ENCODE assay signal across 1 fruit fly cellular context in the genomic region with DNA sequence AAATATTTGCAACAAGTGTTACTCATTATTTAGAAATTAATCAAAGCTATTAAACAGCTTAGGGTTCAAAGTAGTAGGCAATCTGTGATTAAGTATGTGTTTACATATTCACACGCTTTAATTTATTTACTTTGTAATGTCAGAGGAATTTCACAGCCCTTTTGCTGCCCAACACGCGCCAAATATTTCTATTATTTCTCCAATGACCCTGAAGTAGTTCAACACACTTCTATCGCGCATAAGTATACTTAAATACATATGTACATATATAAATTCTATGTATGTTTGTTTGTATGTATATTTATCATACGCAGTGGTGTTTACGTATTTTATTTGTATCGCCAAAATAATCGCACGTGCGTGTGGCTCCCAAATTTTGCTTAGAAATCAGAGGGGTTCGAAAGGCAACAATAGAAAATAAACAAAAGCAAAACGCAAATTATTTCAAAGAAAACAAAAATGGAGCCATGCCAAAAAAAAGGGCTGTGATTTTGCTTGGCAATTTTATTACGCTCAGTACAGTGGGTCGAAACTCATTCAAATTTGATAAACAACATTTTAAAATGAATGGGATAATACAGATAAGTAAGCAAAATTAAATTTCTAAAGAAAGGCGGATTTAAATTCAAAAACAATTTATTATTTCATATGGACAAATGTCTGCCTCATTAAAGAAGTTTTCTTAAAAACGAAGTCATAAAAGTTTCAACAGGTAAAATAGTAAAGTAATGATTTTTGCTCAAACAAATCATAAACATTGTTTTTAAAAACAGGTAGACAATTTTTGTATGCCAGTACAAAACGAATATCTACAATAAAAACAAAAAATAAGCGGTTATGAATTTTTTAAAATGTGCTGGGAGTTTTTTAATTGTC.
A peak's percentile ranks its signal among the peaks of the same experiment; 100 is the strongest.
TF ChIP-seq lines count a peak whose summit lies in the region.

No protein-coding gene starts in this region.

TF ChIP-seq in whole organism, embryonic, 481 proteins besides CTCF, POLR2A, EP300 and RAD21 (continued from another document and continues in another):
- peak; percentile 41 for TF ChIP-seq Asciz (GFP tag; optimal IDR thresholded peaks at IDR 0.05; lab: Kevin White, UChicago)
- peak; percentile 38 to 53 for TF ChIP-seq Pdp1 (GFP tag; optimal IDR thresholded peaks at IDR 0.05; lab: Kevin White, UChicago)
- TF ChIP-seq CG2712 (tag; optimal IDR thresholded peaks at IDR 0.05; lab: Kevin White, UChicago) = peak; percentile 15
- TF ChIP-seq CG6765 (GFP tag; optimal IDR thresholded peaks at IDR 0.05; lab: Kevin White, UChicago) = peak; percentile 73
- TF ChIP-seq HLH3B (GFP tag; IDR thresholded peaks at IDR 0.05; lab: Robert Waterston, UW) = no peak
- peak in 1 of 2 experiments; percentile 44 for TF ChIP-seq Dfd (GFP tag; optimal IDR thresholded peaks at IDR 0.05; lab: Kevin White, UChicago)
- TF ChIP-seq CG1792 (GFP tag; optimal IDR thresholded peaks at IDR 0.05; lab: Kevin White, UChicago) = peak; percentile 1
- TF ChIP-seq klu (GFP tag; IDR thresholded peaks at IDR 0.05; lab: Robert Waterston, UW) = no peak
- no peak for TF ChIP-seq Opbp (GFP tag; IDR thresholded peaks at IDR 0.05; lab: Robert Waterston, UW; ENCODE audit: partially characterized antibody)
- no peak for TF ChIP-seq Usf (GFP tag; optimal IDR thresholded peaks at IDR 0.05; lab: Kevin White, UChicago)
- no peak for TF ChIP-seq schlank (tag; optimal IDR thresholded peaks at IDR 0.05; lab: Kevin White, UChicago)
- TF ChIP-seq sob (GFP tag; IDR thresholded peaks at IDR 0.05; lab: Robert Waterston, UW) = peak; percentile 6; the same call in 1 of the 2 replicates
- no peak for TF ChIP-seq CG8281 (tag; optimal IDR thresholded peaks at IDR 0.05; lab: Kevin White, UChicago)
- no peak for TF ChIP-seq CG30431 (GFP tag; optimal IDR thresholded peaks at IDR 0.05; lab: Kevin White, UChicago)
- no peak for TF ChIP-seq trem (tag; optimal IDR thresholded peaks at IDR 0.05; lab: Kevin White, UChicago)
- peak; percentile 22 for TF ChIP-seq Deaf1 (tag; optimal IDR thresholded peaks at IDR 0.05; lab: Kevin White, UChicago)
- TF ChIP-seq Hand (GFP tag; optimal IDR thresholded peaks at IDR 0.05; lab: Kevin White, UChicago) = peak; percentile 32
- peak; percentile 47 for TF ChIP-seq phol (tag; optimal IDR thresholded peaks at IDR 0.05; lab: Kevin White, UChicago)
- 0 out of 2 replicates have a peak, but pooled peaks have one; percentile 16 for TF ChIP-seq wdn (GFP tag; IDR thresholded peaks at IDR 0.05; lab: Robert Waterston, UW)
- TF ChIP-seq shn (GFP tag; optimal IDR thresholded peaks at IDR 0.05; lab: Kevin White, UChicago) = peak; percentile 28
- TF ChIP-seq PHDP (tag; optimal IDR thresholded peaks at IDR 0.05; lab: Kevin White, UChicago) = peak; percentile 17
- TF ChIP-seq Abd-B (GFP tag; optimal IDR thresholded peaks at IDR 0.05; lab: Kevin White, UChicago) = no peak
- no peak for TF ChIP-seq E2f1 (GFP tag; IDR thresholded peaks at IDR 0.05; lab: Robert Waterston, UW)
- peak; percentile 16 for TF ChIP-seq Hr3 (GFP tag; optimal IDR thresholded peaks at IDR 0.05; lab: Kevin White, UChicago)
- peak; percentile 62 for TF ChIP-seq Bteb2 (GFP tag; optimal IDR thresholded peaks at IDR 0.05; lab: Kevin White, UChicago)
- no peak for TF ChIP-seq CG15479 (GFP tag; optimal IDR thresholded peaks at IDR 0.05; lab: Kevin White, UChicago)
- peak; percentile 28 for TF ChIP-seq CG13296 (GFP tag; optimal IDR thresholded peaks at IDR 0.05; lab: Kevin White, UChicago)
- peak; percentile 19 for TF ChIP-seq CG13424 (tag; optimal IDR thresholded peaks at IDR 0.05; lab: Kevin White, UChicago)
- TF ChIP-seq pzg (GFP tag; optimal IDR thresholded peaks at IDR 0.05; lab: Kevin White, UChicago) = no peak
- TF ChIP-seq Rx (GFP tag; IDR thresholded peaks at IDR 0.05; lab: Robert Waterston, UW) = no peak
- TF ChIP-seq CG10274 (GFP tag; optimal IDR thresholded peaks at IDR 0.05; lab: Kevin White, UChicago) = peak; percentile 16
- no peak for TF ChIP-seq YL-1 (GFP tag; optimal IDR thresholded peaks at IDR 0.05; lab: Kevin White, UChicago)
- peak; percentile 22 for TF ChIP-seq az2 (GFP tag; optimal IDR thresholded peaks at IDR 0.05; lab: Kevin White, UChicago)
- TF ChIP-seq CG2678 (tag; optimal IDR thresholded peaks at IDR 0.05; lab: Kevin White, UChicago) = peak; percentile 71
- peak; percentile 73 for TF ChIP-seq gem (tag; optimal IDR thresholded peaks at IDR 0.05; lab: Kevin White, UChicago)
- TF ChIP-seq D19B (GFP tag; optimal IDR thresholded peaks at IDR 0.05; lab: Kevin White, UChicago) = peak; percentile 32
- no peak for TF ChIP-seq HLHmδ (GFP tag; optimal IDR thresholded peaks at IDR 0.05; lab: Kevin White, UChicago)
- TF ChIP-seq Xbp1 (GFP tag; optimal IDR thresholded peaks at IDR 0.05; lab: Kevin White, UChicago) = peak; percentile 33
- TF ChIP-seq ab (GFP tag; optimal IDR thresholded peaks at IDR 0.05; lab: Kevin White, UChicago) = no peak
- no peak for TF ChIP-seq CG4282 (GFP tag; optimal IDR thresholded peaks at IDR 0.05; lab: Kevin White, UChicago)
- no peak for TF ChIP-seq tll (GFP tag; optimal IDR thresholded peaks at IDR 0.05; lab: Kevin White, UChicago)
- no peak for TF ChIP-seq CG7987 (GFP tag; optimal IDR thresholded peaks at IDR 0.05; lab: Kevin White, UChicago)
- peak; percentile 6 for TF ChIP-seq her (GFP tag; optimal IDR thresholded peaks at IDR 0.05; lab: Kevin White, UChicago)
- peak; percentile 84 for TF ChIP-seq sens (GFP tag; lab: Kevin White, UChicago)
- TF ChIP-seq ash1 (GFP tag; optimal IDR thresholded peaks at IDR 0.05; lab: Kevin White, UChicago) = no peak
- TF ChIP-seq sd (tag; optimal IDR thresholded peaks at IDR 0.05; lab: Kevin White, UChicago) = peak; percentile 97
- TF ChIP-seq gt (GFP tag; IDR thresholded peaks at IDR 0.05; lab: Robert Waterston, UW) = no peak
- TF ChIP-seq CG12299 (tag; optimal IDR thresholded peaks at IDR 0.05; lab: Kevin White, UChicago) = no peak
- peak; percentile 64 for TF ChIP-seq CG30403 (GFP tag; optimal IDR thresholded peaks at IDR 0.05; lab: Kevin White, UChicago)
- TF ChIP-seq zen2 (GFP tag; IDR thresholded peaks at IDR 0.05; lab: Robert Waterston, UW; ENCODE audit: partially characterized antibody) = no peak
- TF ChIP-seq CG34422 (GFP tag; IDR thresholded peaks at IDR 0.05; lab: Robert Waterston, UW) = peak; percentile 46; the same call in 1 of the 3 replicates
- no peak for TF ChIP-seq CG9609 (GFP tag; optimal IDR thresholded peaks at IDR 0.05; lab: Kevin White, UChicago)
- no peak for TF ChIP-seq vvl (GFP tag; IDR thresholded peaks at IDR 0.05; lab: Robert Waterston, UW)
- no peak for TF ChIP-seq Ets65A (GFP tag; lab: Kevin White, UChicago)
- TF ChIP-seq sens-2 (GFP tag; IDR thresholded peaks at IDR 0.05; lab: Robert Waterston, UW) = no peak
- TF ChIP-seq CG11085 (GFP tag; IDR thresholded peaks at IDR 0.05; lab: Robert Waterston, UW) = no peak
- TF ChIP-seq CG6813 (GFP tag; optimal IDR thresholded peaks at IDR 0.05; lab: Kevin White, UChicago) = peak; percentile 10
- no peak for TF ChIP-seq cas (GFP tag; IDR thresholded peaks at IDR 0.05; lab: Robert Waterston, UW)
- peak in 1 of 2 experiments; percentile 9 for TF ChIP-seq chif (GFP tag; optimal IDR thresholded peaks at IDR 0.05; lab: Kevin White, UChicago)
- peak; percentile 47 for TF ChIP-seq fu2 (GFP tag; optimal IDR thresholded peaks at IDR 0.05; lab: Kevin White, UChicago)
- TF ChIP-seq sna (GFP tag; IDR thresholded peaks at IDR 0.05; lab: Robert Waterston, UW; ENCODE audit: partially characterized antibody) = no peak
- no peak for TF ChIP-seq Doc3 (GFP tag; IDR thresholded peaks at IDR 0.05; lab: Robert Waterston, UW; ENCODE audit: partially characterized antibody)
- TF ChIP-seq Hey (tag; optimal IDR thresholded peaks at IDR 0.05; lab: Kevin White, UChicago) = no peak
- no peak for TF ChIP-seq CkIIα-i1 (GFP tag; IDR thresholded peaks at IDR 0.05; lab: Robert Waterston, UW)
- TF ChIP-seq bab2 (GFP tag; optimal IDR thresholded peaks at IDR 0.05; lab: Kevin White, UChicago) = peak; percentile 45
- TF ChIP-seq MBD-R2 (GFP tag; IDR thresholded peaks at IDR 0.05; lab: Robert Waterston, UW) = peak; percentile 39
- TF ChIP-seq ttk (GFP tag; IDR thresholded peaks at IDR 0.05; lab: Robert Waterston, UW) = no peak
- TF ChIP-seq CG9727 (GFP tag; optimal IDR thresholded peaks at IDR 0.05; lab: Kevin White, UChicago) = peak; percentile 77
- peak; percentile 30 for TF ChIP-seq Chrac-16 (GFP tag; optimal IDR thresholded peaks at IDR 0.05; lab: Kevin White, UChicago)
- TF ChIP-seq Hmr (GFP tag; optimal IDR thresholded peaks at IDR 0.05; lab: Kevin White, UChicago) = peak; percentile 66
- no peak for TF ChIP-seq H2.0 (GFP tag; IDR thresholded peaks at IDR 0.05; lab: Robert Waterston, UW)
- peak; percentile 46 for TF ChIP-seq CG8388 (GFP tag; optimal IDR thresholded peaks at IDR 0.05; lab: Kevin White, UChicago)
- no peak for TF ChIP-seq tin (GFP tag; optimal IDR thresholded peaks at IDR 0.05; lab: Kevin White, UChicago)
- peak; percentile 45 for TF ChIP-seq CG12659 (GFP tag; optimal IDR thresholded peaks at IDR 0.05; lab: Kevin White, UChicago)
- no peak for TF ChIP-seq CG10431 (GFP tag; optimal IDR thresholded peaks at IDR 0.05; lab: Kevin White, UChicago)
- no peak for TF ChIP-seq CG11695 (GFP tag; IDR thresholded peaks at IDR 0.05; lab: Robert Waterston, UW)
- no peak for TF ChIP-seq MESR4 (GFP tag; optimal IDR thresholded peaks at IDR 0.05; lab: Kevin White, UChicago)
- TF ChIP-seq al (GFP tag; IDR thresholded peaks at IDR 0.05; lab: Robert Waterston, UW) = peak; percentile 56
- peak; percentile 12; the same call in 1 of the 3 replicates for TF ChIP-seq CG14050 (GFP tag; IDR thresholded peaks at IDR 0.05; lab: Robert Waterston, UW)
- peak; percentile 61 for TF ChIP-seq Rfx (GFP tag; IDR thresholded peaks at IDR 0.05; lab: Robert Waterston, UW)
- no peak for TF ChIP-seq D (optimal IDR thresholded peaks at IDR 0.05; lab: Kevin White, UChicago)
- TF ChIP-seq D (GFP tag; optimal IDR thresholded peaks at IDR 0.05; lab: Kevin White, UChicago) = no peak
- TF ChIP-seq CG7928 (GFP tag; optimal IDR thresholded peaks at IDR 0.05; lab: Kevin White, UChicago) = peak; percentile 52
- TF ChIP-seq caup (GFP tag; optimal IDR thresholded peaks at IDR 0.05; lab: Kevin White, UChicago; ENCODE audit: severe bottlenecking) = peak; percentile 8
- TF ChIP-seq exex (tag; optimal IDR thresholded peaks at IDR 0.05; lab: Kevin White, UChicago) = peak; percentile 9
- TF ChIP-seq CG7839 (tag; optimal IDR thresholded peaks at IDR 0.05; lab: Kevin White, UChicago) = peak; percentile 66
- TF ChIP-seq tap (tag; optimal IDR thresholded peaks at IDR 0.05; lab: Kevin White, UChicago) = peak; percentile 37
- TF ChIP-seq unpg (GFP tag; optimal IDR thresholded peaks at IDR 0.05; lab: Kevin White, UChicago) = peak; percentile 49
- TF ChIP-seq jing (GFP tag; optimal IDR thresholded peaks at IDR 0.05; lab: Kevin White, UChicago) = no peak
- TF ChIP-seq Dbx (GFP tag; IDR thresholded peaks at IDR 0.05; lab: Robert Waterston, UW) = 0 out of 3 replicates have a peak, but pooled peaks have one; percentile 50
- peak; percentile 6 for TF ChIP-seq Fer2 (tag; optimal IDR thresholded peaks at IDR 0.05; lab: Kevin White, UChicago)
- peak; percentile 69 for TF ChIP-seq CoRest (tag; optimal IDR thresholded peaks at IDR 0.05; lab: Kevin White, UChicago)
- no peak for TF ChIP-seq CG6791 (GFP tag; IDR thresholded peaks at IDR 0.05; lab: Robert Waterston, UW; ENCODE audit: partially characterized antibody)
- peak; percentile 56 for TF ChIP-seq Dip3 (GFP tag; optimal IDR thresholded peaks at IDR 0.05; lab: Kevin White, UChicago)
- TF ChIP-seq Adf1 (GFP tag; IDR thresholded peaks at IDR 0.05; lab: Robert Waterston, UW) = no peak
- peak; percentile 18 for TF ChIP-seq CG17359 (tag; optimal IDR thresholded peaks at IDR 0.05; lab: Kevin White, UChicago)
- TF ChIP-seq CG12155 (GFP tag; optimal IDR thresholded peaks at IDR 0.05; lab: Kevin White, UChicago) = peak; percentile 23
- peak; percentile 60 for TF ChIP-seq B-H2 (GFP tag; optimal IDR thresholded peaks at IDR 0.05; lab: Kevin White, UChicago)
- TF ChIP-seq Fer1 (GFP tag; optimal IDR thresholded peaks at IDR 0.05; lab: Kevin White, UChicago) = no peak
- TF ChIP-seq NK7.1 (GFP tag; optimal IDR thresholded peaks at IDR 0.05; lab: Kevin White, UChicago) = no peak
- no peak for TF ChIP-seq grn (GFP tag; optimal IDR thresholded peaks at IDR 0.05; lab: Kevin White, UChicago)
- TF ChIP-seq twi (tag; optimal IDR thresholded peaks at IDR 0.05; lab: Kevin White, UChicago) = no peak
- TF ChIP-seq psq (GFP tag; optimal IDR thresholded peaks at IDR 0.05; lab: Kevin White, UChicago) = no peak
- no peak for TF ChIP-seq Hr39 (optimal IDR thresholded peaks at IDR 0.05; lab: Kevin White, UChicago)
- peak; percentile 44 for TF ChIP-seq Fer3 (tag; optimal IDR thresholded peaks at IDR 0.05; lab: Kevin White, UChicago)
- TF ChIP-seq scrt (GFP tag; optimal IDR thresholded peaks at IDR 0.05; lab: Kevin White, UChicago) = peak; percentile 36
- TF ChIP-seq org-1 (GFP tag; optimal IDR thresholded peaks at IDR 0.05; lab: Kevin White, UChicago) = peak; percentile 37
- TF ChIP-seq CrebB (tag; optimal IDR thresholded peaks at IDR 0.05; lab: Kevin White, UChicago) = no peak
- no peak for TF ChIP-seq sim (GFP tag; IDR thresholded peaks at IDR 0.05; lab: Robert Waterston, UW)
- TF ChIP-seq CG16815 (GFP tag; optimal IDR thresholded peaks at IDR 0.05; lab: Kevin White, UChicago) = peak; percentile 36
- peak; percentile 16 for TF ChIP-seq CG1233 (GFP tag; optimal IDR thresholded peaks at IDR 0.05; lab: Kevin White, UChicago)
- peak; percentile 65 for TF ChIP-seq slbo (GFP tag; IDR thresholded peaks at IDR 0.05; lab: Robert Waterston, UW)
- peak; percentile 38 for TF ChIP-seq Camta (GFP tag; optimal IDR thresholded peaks at IDR 0.05; lab: Kevin White, UChicago)
- no peak for TF ChIP-seq CG1603 (tag; optimal IDR thresholded peaks at IDR 0.05; lab: Kevin White, UChicago)
- TF ChIP-seq CG3847 (GFP tag; IDR thresholded peaks at IDR 0.05; lab: Robert Waterston, UW) = 0 out of 2 replicates have a peak, but pooled peaks have one; percentile 28
- no peak for TF ChIP-seq CG17612 (GFP tag; IDR thresholded peaks at IDR 0.05; lab: Robert Waterston, UW)
- TF ChIP-seq CG17385 (GFP tag; optimal IDR thresholded peaks at IDR 0.05; lab: Kevin White, UChicago) = peak; percentile 35
- 0 out of 3 replicates have a peak, but pooled peaks have one; percentile 15 for TF ChIP-seq Aef1 (GFP tag; IDR thresholded peaks at IDR 0.05; lab: Robert Waterston, UW)
- peak; percentile 6 for TF ChIP-seq CG18476 (GFP tag; optimal IDR thresholded peaks at IDR 0.05; lab: Kevin White, UChicago)
- TF ChIP-seq zen (tag; optimal IDR thresholded peaks at IDR 0.05; lab: Kevin White, UChicago) = peak; percentile 3
- TF ChIP-seq CG10543 (GFP tag; optimal IDR thresholded peaks at IDR 0.05; lab: Kevin White, UChicago) = peak; percentile 50
- TF ChIP-seq fd3F (GFP tag; optimal IDR thresholded peaks at IDR 0.05; lab: Kevin White, UChicago) = peak; percentile 39
